Worm (Caenorhabditis elegans): ENCODE data around the gene E02H4.5.

E02H4.5 gene

DNA sequence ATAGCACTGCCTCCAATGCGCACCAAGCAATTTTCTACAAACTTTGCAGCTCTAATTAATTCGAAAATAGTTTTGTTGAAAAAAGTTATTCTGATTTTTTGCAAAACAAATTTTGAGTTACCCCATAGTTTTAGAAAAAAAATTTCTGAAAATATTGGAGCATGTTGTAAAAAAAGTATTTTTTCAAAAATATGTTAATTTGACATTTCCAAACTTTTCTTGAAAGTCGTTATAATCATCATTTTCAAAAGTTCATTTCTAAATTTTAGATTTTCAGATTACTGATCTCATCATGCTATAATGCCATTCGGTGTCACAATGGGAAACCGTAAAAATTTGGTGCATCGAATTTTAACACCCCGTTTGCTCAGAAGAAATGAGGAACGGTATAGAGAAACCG, 12.8 kb upstream of the E02H4.5 start, which contains the start of gene del-1:
TSS of gene del-1 (plus strand) at position 301 of the 400 bp plus-strand sequence.
- TF ChIP-seq nhr-2 (tag; optimal IDR thresholded peaks at IDR 0.05) (no peak), M03D4.4 (tag; optimal IDR thresholded peaks at IDR 0.05) (no peak), ceh-83 (GFP tag; optimal IDR thresholded peaks at IDR 0.05) (no peak), elt-3 (tag; optimal IDR thresholded peaks at IDR 0.05) (no peak), mab-5 (tag; optimal IDR thresholded peaks at IDR 0.05) (no peak), blmp-1 (tag; optimal IDR thresholded peaks at IDR 0.05) (no peak), drap-1 (GFP tag; optimal IDR thresholded peaks at IDR 0.05) (no peak), ztf-11 (tag; optimal IDR thresholded peaks at IDR 0.05) (no peak), lsy-2 (tag; optimal IDR thresholded peaks at IDR 0.05) (no peak), lin-32 (GFP tag; optimal IDR thresholded peaks at IDR 0.05) (no peak), sptf-1 (tag; optimal IDR thresholded peaks at IDR 0.05) (no peak), unc-62 (GFP tag; optimal IDR thresholded peaks at IDR 0.05) (no peak), unc-120 (tag; optimal IDR thresholded peaks at IDR 0.05; ENCODE audit: poor library complexity, severe bottlenecking) (no peak), nhr-12 (tag; optimal IDR thresholded peaks at IDR 0.05) (no peak), mep-1 (tag; optimal IDR thresholded peaks at IDR 0.05) (no peak), sem-2 (GFP tag; optimal IDR thresholded peaks at IDR 0.05) (no peak), nhr-28 (tag; optimal IDR thresholded peaks at IDR 0.05) (no peak), zip-8 (tag; optimal IDR thresholded peaks at IDR 0.05) (no peak), flh-1 (GFP tag; optimal IDR thresholded peaks at IDR 0.05) (no peak)

- TF ChIP-seq snpc-4 (tag; optimal IDR thresholded peaks at IDR 0.05) (no peak), unc-62 (GFP tag; optimal IDR thresholded peaks at IDR 0.05) (no peak), lsy-2 (tag; optimal IDR thresholded peaks at IDR 0.05) (no peak), unc-120 (tag; optimal IDR thresholded peaks at IDR 0.05; ENCODE audit: poor library complexity, severe bottlenecking) (no peak), mls-2 (tag; optimal IDR thresholded peaks at IDR 0.05) (no peak)
Observed at ce11 chrX:14267170-14267569, 12.2 kb upstream of the E02H4.5 start.

DNA sequence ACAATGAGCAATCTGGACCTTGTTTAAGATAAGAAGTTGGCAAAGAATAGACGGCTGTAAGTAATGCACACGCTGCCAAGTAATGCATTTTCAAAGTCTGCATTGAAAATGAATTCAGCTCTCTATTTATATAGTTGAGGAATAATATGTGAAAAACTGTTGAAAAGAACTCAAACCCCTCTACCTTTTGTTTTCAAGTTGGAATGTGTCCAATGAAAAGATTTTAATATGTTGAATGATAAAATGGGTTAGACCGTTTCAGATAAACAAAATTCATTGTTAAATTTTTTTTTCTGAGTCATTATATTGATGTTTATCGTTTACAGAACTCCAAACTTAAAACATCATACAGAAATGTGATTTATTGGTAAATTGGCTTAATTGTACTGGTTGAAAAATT, 8.5 kb upstream of the E02H4.5 start, which contains the start of gene E02H4.8:
TSS of gene E02H4.8 (minus strand) at position 101 of the 400 bp plus-strand sequence.
- TF ChIP-seq ceh-39 (tag; optimal IDR thresholded peaks at IDR 0.05) (no peak), ceh-83 (GFP tag; optimal IDR thresholded peaks at IDR 0.05) (no peak)

ce11 chrX:14257661-14258060, 2.7 kb upstream of the E02H4.5 start, which contains the start of gene E02H4.4:
TSS of gene E02H4.4 (plus strand) at chrX:14257961.
- TF ChIP-seq nhr-12 (tag; optimal IDR thresholded peaks at IDR 0.05) (no peak), hlh-1 (tag; optimal IDR thresholded peaks at IDR 0.05) (no peak), blmp-1 (tag; optimal IDR thresholded peaks at IDR 0.05) (no peak), zip-8 (tag; optimal IDR thresholded peaks at IDR 0.05) (no peak), ceh-83 (GFP tag; optimal IDR thresholded peaks at IDR 0.05) (no peak), unc-120 (tag; optimal IDR thresholded peaks at IDR 0.05; ENCODE audit: poor library complexity, severe bottlenecking) (no peak), snpc-4 (tag; optimal IDR thresholded peaks at IDR 0.05) (no peak), ztf-11 (tag; optimal IDR thresholded peaks at IDR 0.05) (no peak), unc-62 (GFP tag; optimal IDR thresholded peaks at IDR 0.05) (no peak), nhr-2 (tag; optimal IDR thresholded peaks at IDR 0.05) (no peak), lsy-2 (tag; optimal IDR thresholded peaks at IDR 0.05) (no peak), cnd-1 (tag; optimal IDR thresholded peaks at IDR 0.05) (no peak), ceh-39 (tag; optimal IDR thresholded peaks at IDR 0.05) (no peak), tbx-8 (GFP tag; optimal IDR thresholded peaks at IDR 0.05) (no peak), nhr-28 (tag; optimal IDR thresholded peaks at IDR 0.05) (no peak), ceh-43 (GFP tag; optimal IDR thresholded peaks at IDR 0.05) (no peak), elt-3 (tag; optimal IDR thresholded peaks at IDR 0.05) (no peak), sem-2 (GFP tag; optimal IDR thresholded peaks at IDR 0.05) (no peak), drap-1 (GFP tag; optimal IDR thresholded peaks at IDR 0.05) (no peak), pha-4 (tag; optimal IDR thresholded peaks at IDR 0.05) (no peak)

- TF ChIP-seq mls-2 (tag; optimal IDR thresholded peaks at IDR 0.05) = no peak
- TF ChIP-seq nhr-12 (tag; optimal IDR thresholded peaks at IDR 0.05) = no peak
- no peak for TF ChIP-seq tbx-8 (GFP tag; optimal IDR thresholded peaks at IDR 0.05)
- no peak for TF ChIP-seq blmp-1 (tag; optimal IDR thresholded peaks at IDR 0.05)
- TF ChIP-seq bed-3 (GFP tag; optimal IDR thresholded peaks at IDR 0.05) = no peak
- TF ChIP-seq pha-4 (tag; optimal IDR thresholded peaks at IDR 0.05) = no peak
- TF ChIP-seq sem-2 (GFP tag; optimal IDR thresholded peaks at IDR 0.05) = no peak
- no peak for TF ChIP-seq elt-1 (tag; optimal IDR thresholded peaks at IDR 0.05; ENCODE audit: borderline replicate concordance, insufficient read depth)
- no peak for TF ChIP-seq ceh-39 (tag; optimal IDR thresholded peaks at IDR 0.05)
Observed at ce11 chrX:14255973-14256372, 1.0 kb upstream of the E02H4.5 start, which contains the start of gene E02H4.7. TSS of gene E02H4.7 (plus strand) at chrX:14256273.

Measured in whole organism, mixed stage, embryonic.